Worm (Caenorhabditis elegans): Measurements from ENCODE around the gene clec-204.

clec-204 gene

ce11 chrV:1743205-1743870, 13.6 kb upstream of the clec-204 start, which contains the start of gene nhr-256 (continued):
- no peak for TF ChIP-seq sup-37 (GFP tag; optimal IDR thresholded peaks at IDR 0.05)
- TF ChIP-seq fos-1 (tag; optimal IDR thresholded peaks at IDR 0.05), result peak; percentile 38
- peak; percentile 35 for TF ChIP-seq nhr-11 (tag; optimal IDR thresholded peaks at IDR 0.05)
- no peak for TF ChIP-seq jun-1 (tag; optimal IDR thresholded peaks at IDR 0.05)
- TF ChIP-seq fkh-10 (GFP tag; optimal IDR thresholded peaks at IDR 0.05), result no peak
- TF ChIP-seq nhr-12 (tag; optimal IDR thresholded peaks at IDR 0.05), result peak; percentile 29
- peak; percentile 40 to 55 (median 48) for TF ChIP-seq dpl-1 (GFP tag; optimal IDR thresholded peaks at IDR 0.05)
- peak; percentile 85 for TF ChIP-seq elt-2 (tag; optimal IDR thresholded peaks at IDR 0.05)
- TF ChIP-seq unc-130 (tag; optimal IDR thresholded peaks at IDR 0.05), result no peak
- peak; percentile 50 to 75 for TF ChIP-seq lsy-2 (tag; optimal IDR thresholded peaks at IDR 0.05)
- TF ChIP-seq nhr-20 (tag; optimal IDR thresholded peaks at IDR 0.05), result peak; percentile 84
- TF ChIP-seq sptf-1 (tag; optimal IDR thresholded peaks at IDR 0.05), result no peak
- no peak for TF ChIP-seq fkh-4 (tag; optimal IDR thresholded peaks at IDR 0.05; ENCODE audit: borderline replicate concordance)
- peak; percentile 54 for TF ChIP-seq swsn-7 (tag; optimal IDR thresholded peaks at IDR 0.05)

- no peak for TF ChIP-seq ceh-90 (tag; optimal IDR thresholded peaks at IDR 0.05)
- TF ChIP-seq ces-1 (GFP tag; optimal IDR thresholded peaks at IDR 0.05), result no peak
- TF ChIP-seq nhr-84 (tag; optimal IDR thresholded peaks at IDR 0.05), result no peak
- no peak for TF ChIP-seq ets-5 (GFP tag; IDR thresholded peaks at IDR 0.05)
- TF ChIP-seq snu-23 (GFP tag; optimal IDR thresholded peaks at IDR 0.05), result no peak
Measured at ce11 chrV:1749053-1749452, 7.9 kb upstream of the clec-204 start, which contains the start of gene ZK697.8. ZK697.8 (minus strand) TSS chrV:1749153.

- TF ChIP-seq jun-1 (tag; optimal IDR thresholded peaks at IDR 0.05) (no peak), efl-3 (GFP tag; optimal IDR thresholded peaks at IDR 0.05) (no peak), hlh-17 (GFP tag; optimal IDR thresholded peaks at IDR 0.05; ENCODE audit: borderline replicate concordance) (no peak), ceh-82 (tag; optimal IDR thresholded peaks at IDR 0.05) (no peak), ceh-63 (GFP tag; optimal IDR thresholded peaks at IDR 0.05) (no peak), ceh-90 (tag; optimal IDR thresholded peaks at IDR 0.05) (no peak), sup-37 (GFP tag; optimal IDR thresholded peaks at IDR 0.05) (no peak), egl-13 (tag; optimal IDR thresholded peaks at IDR 0.05) (no peak), unc-30 (tag; optimal IDR thresholded peaks at IDR 0.05) (no peak), nhr-77 (tag; optimal IDR thresholded peaks at IDR 0.05) (no peak), nhr-12 (tag; optimal IDR thresholded peaks at IDR 0.05) (no peak)
Measured at ce11 chrV:1751449-1751848, 5.5 kb upstream of the clec-204 start, which contains the start of gene srh-199. srh-199 (minus strand) TSS chrV:1751549.

- no peak for TF ChIP-seq nhr-47 (tag; optimal IDR thresholded peaks at IDR 0.05)
- no peak for TF ChIP-seq lin-39 (tag; optimal IDR thresholded peaks at IDR 0.05)
- TF ChIP-seq dpl-1 (GFP tag; optimal IDR thresholded peaks at IDR 0.05), result no peak
- no peak for TF ChIP-seq nhr-90 (tag; optimal IDR thresholded peaks at IDR 0.05; ENCODE audit: poor library complexity)
- no peak for TF ChIP-seq nhr-85 (tag)
- TF ChIP-seq grh-1 (GFP tag; IDR thresholded peaks at IDR 0.05), result no peak
- no peak for TF ChIP-seq nhr-12 (tag; optimal IDR thresholded peaks at IDR 0.05)
- no peak for TF ChIP-seq unc-86 (tag; optimal IDR thresholded peaks at IDR 0.05)
- TF ChIP-seq C34B4.2 (tag; optimal IDR thresholded peaks at IDR 0.05), result no peak
- TF ChIP-seq irx-1 (tag; optimal IDR thresholded peaks at IDR 0.05), result no peak
- TF ChIP-seq ceh-63 (GFP tag; optimal IDR thresholded peaks at IDR 0.05), result no peak
- TF ChIP-seq tlp-1 (tag; optimal IDR thresholded peaks at IDR 0.05), result no peak
- no peak for TF ChIP-seq lin-15B (tag; optimal IDR thresholded peaks at IDR 0.05)
- no peak for TF ChIP-seq nhr-71 (tag; optimal IDR thresholded peaks at IDR 0.05)
- no peak for TF ChIP-seq mdl-1 (tag; optimal IDR thresholded peaks at IDR 0.05)
- no peak for TF ChIP-seq lin-13 (GFP tag; optimal IDR thresholded peaks at IDR 0.05)
- no peak for TF ChIP-seq dsc-1 (tag; optimal IDR thresholded peaks at IDR 0.05)
Measured at ce11 chrV:1752496-1752895, 4.5 kb upstream of the clec-204 start, which contains the start of gene ZK697.1. ZK697.1 (plus strand) TSS chrV:1752796.
